Fruit fly (Drosophila melanogaster) whole organism, wandering third instar larva: ENCODE measurements around the gene hiw.

Experiments
- Hr78 ChIP-seq: fragments of >200 bp; optimal IDR thresholded peaks from 2 replicates; lab custom pipeline; 2017; ENCODE audit warnings: missing biosample characterization, missing genetic modification characterization
- Myc ChIP-seq: fragments of >200 bp; optimal IDR thresholded peaks from 2 replicates; lab custom pipeline; 2017
- Rel ChIP-seq, 2 experiments: fragments of 200-800 bp; sonication (Bioruptor generic) in 1 of 2; optimal IDR thresholded peaks; 2 replicates in 1 of 2; 3 replicates in 1 of 2; lab custom pipeline; 2016 to 2019; ENCODE audit warnings: mild to moderate bottlenecking in 2 of 2, missing biosample characterization in 2 of 2, missing genetic modification characterization in 2 of 2, moderate library complexity in 1 of 2
- Vsx2 ChIP-seq: fragments of 200-300, 225-300 bp; sonication (Bioruptor generic); optimal IDR thresholded peaks from 2 replicates; lab custom pipeline; 2018; ENCODE audit warnings: missing biosample characterization, missing genetic modification characterization; ENCODE audit not compliant: partially characterized antibody
- woc ChIP-seq: sonication (Bioruptor generic); optimal IDR thresholded peaks from 2 replicates; lab custom pipeline; 2016; ENCODE audit warnings: missing biosample characterization, mild to moderate bottlenecking, missing genetic modification characterization

The hiw gene

DNA sequence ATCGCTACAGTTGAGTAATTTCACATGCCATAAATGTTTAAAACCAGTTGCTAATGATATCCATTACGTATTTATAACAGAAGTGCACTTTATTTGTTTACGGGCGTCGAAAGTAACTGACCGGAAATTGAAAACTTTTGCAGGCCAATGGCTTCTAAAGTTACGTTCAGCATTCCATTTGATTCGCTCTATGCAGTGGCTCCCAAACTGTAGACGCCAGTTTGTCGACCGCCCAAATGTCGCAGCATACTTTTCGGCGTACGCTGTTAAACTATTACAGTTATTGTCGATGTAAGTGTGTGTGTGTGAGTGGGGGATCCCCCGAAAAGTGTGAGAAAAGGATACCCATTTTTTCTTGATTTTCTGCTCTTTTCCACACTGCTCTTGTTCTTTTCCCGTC is 102.4 kb downstream of the hiw start:
- peak; percentile 27 for TF ChIP-seq Myc (lab: Kevin White, UChicago)
- no peak for TF ChIP-seq woc (GFP tag; lab: Kevin White, UChicago)
- no peak for TF ChIP-seq Rel (GFP tag; optimal IDR thresholded peaks at IDR 0.05; lab: Kevin White, UChicago)
- TF ChIP-seq Rel (tag; optimal IDR thresholded peaks at IDR 0.05; lab: Kevin White, UChicago): no peak
- TF ChIP-seq Hr78 (GFP tag; lab: Kevin White, UChicago): no peak
- no peak for TF ChIP-seq Vsx2 (GFP tag; lab: Kevin White, UChicago)
- TF ChIP-seq, all 38 proteins: peak for 1
